Worm (Caenorhabditis elegans) whole organism, L1 larva: ENCODE measurements around the gene srt-38.

ENCODE experiments used
- ceh-63 ChIP-seq: fragments of 200-800 bp; sonication (Bioruptor generic); optimal IDR thresholded peaks from 2 replicates; lab custom pipeline; 2018; ENCODE audit warnings: mild to moderate bottlenecking, missing genetic modification characterization, missing compliant biosample characterization
- ceh-8 ChIP-seq: fragments of 200-800 bp; sonication (Bioruptor generic); optimal IDR thresholded peaks from 2 replicates; lab custom pipeline; 2018; ENCODE audit warnings: mild to moderate bottlenecking, missing genetic modification characterization, moderate library complexity, missing compliant biosample characterization
- egl-13 ChIP-seq: sonication (generic microtip); optimal IDR thresholded peaks from 2 replicates; lab custom pipeline; 2016; ENCODE audit warnings: missing genotype, missing genetic modification reagents, missing genetic modification characterization, missing compliant biosample characterization
- mab-9 ChIP-seq: fragments of 200-800 bp; sonication (Bioruptor generic); IDR thresholded peaks from 2 replicates; pipeline ENCODE4 v1.3.6; 2022; ENCODE audit warnings: missing genetic modification reagents, missing genetic modification characterization, missing compliant biosample characterization
- mef-2 ChIP-seq: fragments of 150-350 bp; optimal IDR thresholded peaks from 2 replicates; lab custom pipeline; 2014; ENCODE audit warnings: missing biosample characterization, missing genetic modification characterization
- snpc-4 ChIP-seq: fragments of 150-350 bp; optimal IDR thresholded peaks from 2 replicates; lab custom pipeline; 2014; ENCODE audit warnings: missing biosample characterization, missing genetic modification characterization

DNA sequence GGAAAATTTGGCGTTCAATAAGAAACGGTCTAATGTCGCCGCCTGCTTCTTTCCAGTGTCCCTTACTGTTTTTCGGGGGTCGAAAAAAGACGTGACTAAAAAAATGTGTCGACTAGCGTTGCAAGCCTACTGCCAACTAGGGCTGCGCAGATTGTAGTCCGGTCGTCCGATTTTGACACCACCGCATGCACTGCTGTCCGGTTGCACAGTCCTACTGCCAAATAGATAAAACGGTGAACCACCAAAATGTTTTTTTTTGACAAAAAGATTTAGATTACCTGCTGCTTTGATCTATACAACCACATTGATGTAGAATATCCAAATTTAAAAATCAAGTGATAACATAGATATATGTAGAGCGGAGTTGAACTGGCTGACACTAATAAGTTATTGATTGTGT lies 22.8 kb downstream of the srt-38 start:
- TF ChIP-seq mab-9 (GFP tag; lab: Robert Waterston, UW) (no peak), ceh-63 (no peak), ceh-8 (GFP tag; lab: Kevin White, UChicago) (no peak), snpc-4 (no peak), egl-13 (tag; lab: Kevin White, UChicago) (no peak), mef-2 (no peak)
